Comparison of ENCODE assay signal across 4 worm cellular contexts in genomic region chrIV:11200682-11201081, ce11.
TF ChIP-seq lines count a peak whose summit lies in the region.

No protein-coding gene starts in this region.

TF ChIP-seq in whole organism, L1 larva, 84 proteins besides CTCF, POLR2A, EP300 and RAD21:
- TF ChIP-seq nhr-19 (GFP tag; conservative IDR thresholded peaks at IDR 0.05; lab: Robert Waterston, UW): peak; percentile 30

TF ChIP-seq in whole organism, L4 larva, 104 proteins besides CTCF, POLR2A, EP300 and RAD21:
- TF ChIP-seq lin-38 (GFP tag; IDR thresholded peaks at IDR 0.05; lab: Robert Waterston, UW): peak; percentile 86
- 0 out of 2 replicates have a peak, but pooled peaks have one; percentile 56 for TF ChIP-seq vab-7 (GFP tag; IDR thresholded peaks at IDR 0.05; lab: Robert Waterston, UW)
- TF ChIP-seq ceh-44 (GFP tag; IDR thresholded peaks at IDR 0.05; lab: Robert Waterston, UW): 0 out of 2 replicates have a peak, but pooled peaks have one; percentile 21

TF ChIP-seq in whole organism, midembryonic, 9 proteins besides CTCF, POLR2A, EP300 and RAD21:
- peak; percentile 72 for TF ChIP-seq klf-2 (GFP tag; conservative IDR thresholded peaks at IDR 0.05; lab: Robert Waterston, UW)
- peak; percentile 70; the same call in 1 of the 2 replicates for TF ChIP-seq ztf-23 (GFP tag; IDR thresholded peaks at IDR 0.05; lab: Robert Waterston, UW)
- 0 out of 2 replicates have a peak, but pooled peaks have one; percentile 58 for TF ChIP-seq flt-1 (GFP tag; IDR thresholded peaks at IDR 0.05; lab: Robert Waterston, UW)

TF ChIP-seq in whole organism, young adult, 124 proteins besides CTCF, POLR2A, EP300 and RAD21:
- 0 out of 2 replicates have a peak, but pooled peaks have one; percentile 45 for TF ChIP-seq dox-1 (GFP tag; IDR thresholded peaks at IDR 0.05; lab: Robert Waterston, UW)
- TF ChIP-seq ztf-28 (GFP tag; IDR thresholded peaks at IDR 0.05; lab: Robert Waterston, UW): peak; percentile 78; the same call in 1 of the 2 replicates
- TF ChIP-seq mcd-1 (GFP tag; IDR thresholded peaks at IDR 0.05; lab: Robert Waterston, UW): peak; percentile 77
- peak; percentile 74 for TF ChIP-seq aptf-2 (GFP tag; conservative IDR thresholded peaks at IDR 0.05; lab: Robert Waterston, UW)
- TF ChIP-seq ceh-100 (GFP tag; IDR thresholded peaks at IDR 0.05; lab: Robert Waterston, UW): peak; percentile 89
- peak; percentile 81 for TF ChIP-seq ztf-25 (GFP tag; IDR thresholded peaks at IDR 0.05; lab: Robert Waterston, UW)
- TF ChIP-seq C17E4.6 (GFP tag; IDR thresholded peaks at IDR 0.05; lab: Robert Waterston, UW): peak; percentile 27; the same call in 1 of the 2 replicates
- peak; percentile 47; the same call in 1 of the 2 replicates for TF ChIP-seq egrh-3 (GFP tag; IDR thresholded peaks at IDR 0.05; lab: Robert Waterston, UW)
- 0 out of 2 replicates have a peak, but pooled peaks have one; percentile 38 for TF ChIP-seq attf-3 (GFP tag; conservative IDR thresholded peaks at IDR 0.05; lab: Robert Waterston, UW)
- peak; percentile 49 for TF ChIP-seq D2030.7 (GFP tag; IDR thresholded peaks at IDR 0.05; lab: Robert Waterston, UW)
